Fruit fly (Drosophila melanogaster): Measurements from ENCODE around the gene MtnA.

Gene MtnA

dm6 chr3R:9756187-9756586, 28.0 kb downstream of the MtnA start, which contains the start of the genes Alg12 and Rpt3R (continued):
- TF ChIP-seq Poxn (GFP tag; IDR thresholded peaks at IDR 0.05) (no peak), Dref (GFP tag; IDR thresholded peaks at IDR 0.05) (peak; percentile 58), Sry-δ (GFP tag; optimal IDR thresholded peaks at IDR 0.05) (peak; percentile 40), CG9932 (GFP tag; IDR thresholded peaks at IDR 0.05) (no peak), CG14014 (GFP tag; IDR thresholded peaks at IDR 0.05) (no peak), Aef1 (GFP tag; IDR thresholded peaks at IDR 0.05) (no peak), BEAF-32 (GFP tag; optimal IDR thresholded peaks at IDR 0.05) (peak; percentile 62), fru (optimal IDR thresholded peaks at IDR 0.05) (no peak), slbo (GFP tag; IDR thresholded peaks at IDR 0.05) (no peak), CG17568 (GFP tag; optimal IDR thresholded peaks at IDR 0.05) (no peak), CG12236 (GFP tag; optimal IDR thresholded peaks at IDR 0.05) (no peak), TFAM (GFP tag; optimal IDR thresholded peaks at IDR 0.05) (no peak), dmrt99B (tag; optimal IDR thresholded peaks at IDR 0.05) (no peak), CG9797 (GFP tag; optimal IDR thresholded peaks at IDR 0.05) (no peak), CrebB (tag; optimal IDR thresholded peaks at IDR 0.05) (no peak), ato (GFP tag; IDR thresholded peaks at IDR 0.05; ENCODE audit: partially characterized antibody) (no peak; the same call in 1 of the 2 replicates), CG1603 (tag; optimal IDR thresholded peaks at IDR 0.05) (no peak), Asciz (GFP tag; optimal IDR thresholded peaks at IDR 0.05) (no peak), z (GFP tag; IDR thresholded peaks at IDR 0.05) (no peak), tin (GFP tag; optimal IDR thresholded peaks at IDR 0.05) (no peak), CG6765 (GFP tag; optimal IDR thresholded peaks at IDR 0.05) (no peak), Dfd (GFP tag; optimal IDR thresholded peaks at IDR 0.05) (no peak), ATbp (GFP tag; optimal IDR thresholded peaks at IDR 0.05) (no peak), Side (GFP tag; optimal IDR thresholded peaks at IDR 0.05) (no peak), Hand (GFP tag; optimal IDR thresholded peaks at IDR 0.05) (no peak), sr (GFP tag; IDR thresholded peaks at IDR 0.05) (no peak), cad (GFP tag; optimal IDR thresholded peaks at IDR 0.05) (no peak), CG12391 (tag; optimal IDR thresholded peaks at IDR 0.05) (no peak), gsb (GFP tag; IDR thresholded peaks at IDR 0.05) (no peak), slou (GFP tag; optimal IDR thresholded peaks at IDR 0.05) (no peak), Ets97D (GFP tag; optimal IDR thresholded peaks at IDR 0.05) (no peak), kay (GFP tag; optimal IDR thresholded peaks at IDR 0.05) (no peak), CG12659 (GFP tag; optimal IDR thresholded peaks at IDR 0.05) (no peak), MBD-R2 (GFP tag; IDR thresholded peaks at IDR 0.05) (peak; percentile 72), CG33213 (GFP tag; optimal IDR thresholded peaks at IDR 0.05) (no peak), BtbVII (GFP tag; optimal IDR thresholded peaks at IDR 0.05) (no peak), unc-4 (GFP tag; IDR thresholded peaks at IDR 0.05; ENCODE audit: partially characterized antibody) (peak; percentile 62), CG2120 (GFP tag; optimal IDR thresholded peaks at IDR 0.05) (no peak), CG9727 (GFP tag; optimal IDR thresholded peaks at IDR 0.05) (no peak), Doc2 (GFP tag; IDR thresholded peaks at IDR 0.05) (no peak), CG10267 (tag; optimal IDR thresholded peaks at IDR 0.05) (peak; percentile 11), CG13296 (GFP tag; optimal IDR thresholded peaks at IDR 0.05) (no peak), en (GFP tag; optimal IDR thresholded peaks at IDR 0.05) (no peak), ttk (GFP tag; IDR thresholded peaks at IDR 0.05) (no peak), CG15269 (tag; optimal IDR thresholded peaks at IDR 0.05) (no peak), CG7357 (GFP tag; IDR thresholded peaks at IDR 0.05) (no peak), CG8478 (optimal IDR thresholded peaks at IDR 0.05) (no peak), Abd-B (GFP tag; optimal IDR thresholded peaks at IDR 0.05) (no peak), CG2875 (GFP tag; optimal IDR thresholded peaks at IDR 0.05) (no peak), Lhr (GFP tag; optimal IDR thresholded peaks at IDR 0.05) (no peak), otp (GFP tag; IDR thresholded peaks at IDR 0.05) (no peak), CG32767 (GFP tag; IDR thresholded peaks at IDR 0.05) (no peak), Six4 (GFP tag; optimal IDR thresholded peaks at IDR 0.05) (no peak)
